Fruit fly (Drosophila melanogaster) whole organism, embryonic: ENCODE measurements around the gene CG43779.

Experiments used
- Atf3 ChIP-seq: fragments of 200-800 bp; sonication (Bioruptor generic); optimal IDR thresholded peaks from 3 replicates; lab custom pipeline; 2016; ENCODE audit warnings: missing biosample characterization, missing genetic modification characterization
- CG10959 ChIP-seq: fragments of 200-800 bp; sonication (Bioruptor generic); IDR thresholded peaks from 2 replicates; pipeline ENCODE4 v1.3.6; 2022; ENCODE audit warnings: missing biosample characterization, missing genetic modification characterization
- CG10979 ChIP-seq: fragments of 200-800 bp; sonication (Bioruptor generic); optimal IDR thresholded peaks from 2 replicates; lab custom pipeline; 2018; ENCODE audit warnings: missing biosample characterization, mild to moderate bottlenecking, missing genetic modification characterization, moderate library complexity
- CG12299 ChIP-seq: fragments of 200-800 bp; sonication (Bioruptor generic); optimal IDR thresholded peaks from 2 replicates; lab custom pipeline; 2018; ENCODE audit warnings: missing biosample characterization, mild to moderate bottlenecking, missing genetic modification characterization
- CG1233 ChIP-seq: fragments of 200-800 bp; sonication (Bioruptor generic); optimal IDR thresholded peaks from 4 replicates; lab custom pipeline; 2018; ENCODE audit warnings: missing biosample characterization, mild to moderate bottlenecking, missing genetic modification characterization
- CG14050 ChIP-seq: fragments of 200-800 bp; sonication (Bioruptor generic); IDR thresholded peaks from 3 replicates; pipeline ENCODE4 v1.3.6; 2022; ENCODE audit warnings: missing biosample characterization, missing genetic modification characterization
- CG15073 ChIP-seq: fragments of 200-800 bp; sonication (Bioruptor generic); optimal IDR thresholded peaks from 2 replicates; lab custom pipeline; 2016; ENCODE audit warnings: missing biosample characterization, missing genetic modification characterization
- CG17328 ChIP-seq: fragments of 200-800 bp; sonication (Bioruptor generic); IDR thresholded peaks from 2 replicates; pipeline ENCODE4 v1.3.6; 2022; ENCODE audit warnings: missing biosample characterization, missing genetic modification characterization
- CG17359 ChIP-seq: fragments of 200-800 bp; sonication (Bioruptor generic); optimal IDR thresholded peaks from 3 replicates; lab custom pipeline; 2018; ENCODE audit warnings: missing biosample characterization, mild to moderate bottlenecking, missing genetic modification characterization, moderate library complexity
- CG18476 ChIP-seq: fragments of 200-800 bp; sonication (Bioruptor generic); optimal IDR thresholded peaks from 2 replicates; lab custom pipeline; 2016; ENCODE audit warnings: missing biosample characterization, mild to moderate bottlenecking, missing genetic modification characterization
- CG30431 ChIP-seq: fragments of 200-800 bp; sonication (Bioruptor generic); optimal IDR thresholded peaks from 2 replicates; lab custom pipeline; 2017; ENCODE audit warnings: missing biosample characterization, missing genetic modification characterization
- CG3065 ChIP-seq: fragments of 200-800 bp; sonication (Bioruptor generic); optimal IDR thresholded peaks from 2 replicates; lab custom pipeline; 2016; ENCODE audit warnings: missing biosample characterization, missing genetic modification characterization
- CG3847 ChIP-seq: fragments of 200-800 bp; sonication (Bioruptor generic); IDR thresholded peaks from 2 replicates; pipeline ENCODE4 v1.3.6; 2022; ENCODE audit warnings: missing biosample characterization, missing genetic modification characterization
- CG4617 ChIP-seq: fragments of 200-800 bp; sonication (Bioruptor generic); optimal IDR thresholded peaks from 3 replicates; lab custom pipeline; 2016; ENCODE audit warnings: missing biosample characterization, missing genetic modification characterization, borderline replicate concordance
- CG6765 ChIP-seq: fragments of 200-800 bp; sonication (Bioruptor generic); optimal IDR thresholded peaks from 3 replicates; lab custom pipeline; 2017; ENCODE audit warnings: missing biosample characterization, mild to moderate bottlenecking, missing genetic modification characterization
- CG7357 ChIP-seq: fragments of 200-800 bp; sonication (Bioruptor generic); IDR thresholded peaks from 3 replicates; pipeline ENCODE4 v1.3.6; 2022; ENCODE audit warnings: missing biosample characterization, missing genetic modification characterization
- CG7839 ChIP-seq: fragments of 200-800 bp; sonication (Bioruptor generic); optimal IDR thresholded peaks from 3 replicates; lab custom pipeline; 2018; ENCODE audit warnings: missing biosample characterization, mild to moderate bottlenecking, missing genetic modification characterization, moderate library complexity
- CG8089 ChIP-seq: fragments of 200-800 bp; sonication (Bioruptor generic); optimal IDR thresholded peaks from 3 replicates; lab custom pipeline; 2016; ENCODE audit warnings: missing biosample characterization, missing genetic modification characterization
- CG8388 ChIP-seq: fragments of 200-800 bp; sonication (Bioruptor generic); optimal IDR thresholded peaks from 2 replicates; lab custom pipeline; 2019; ENCODE audit warnings: missing biosample characterization, mild to moderate bottlenecking, missing genetic modification characterization, moderate library complexity
- CG9437 ChIP-seq: fragments of 200-800 bp; sonication (Bioruptor generic); optimal IDR thresholded peaks from 2 replicates; lab custom pipeline; 2018; ENCODE audit warnings: missing biosample characterization, mild to moderate bottlenecking, missing genetic modification characterization
- CG9817 ChIP-seq: fragments of 200-800 bp; sonication (Bioruptor generic); optimal IDR thresholded peaks from 2 replicates; lab custom pipeline; 2018; ENCODE audit warnings: missing biosample characterization, mild to moderate bottlenecking, missing genetic modification characterization, moderate library complexity
- Dip2 ChIP-seq: fragments of 200-800 bp; sonication (Bioruptor generic); IDR thresholded peaks from 2 replicates; pipeline ENCODE4 v1.3.6; 2022; ENCODE audit warnings: missing biosample characterization, missing genetic modification characterization
- Dip3 ChIP-seq: fragments of 200-800 bp; sonication (Bioruptor generic); optimal IDR thresholded peaks from 3 replicates; lab custom pipeline; 2016; ENCODE audit warnings: missing biosample characterization, missing genetic modification characterization
- Dp ChIP-seq: fragments of 200-800 bp; sonication (Bioruptor generic); optimal IDR thresholded peaks from 2 replicates; lab custom pipeline; 2018; ENCODE audit warnings: missing biosample characterization, mild to moderate bottlenecking, missing genetic modification characterization, moderate library complexity
- E2f2 ChIP-seq: fragments of 200-800 bp; sonication (Bioruptor generic); IDR thresholded peaks from 2 replicates; pipeline ENCODE4 v1.3.6; 2022; ENCODE audit warnings: missing biosample characterization, missing genetic modification characterization
- Fer2 ChIP-seq: fragments of 200-800 bp; sonication (Bioruptor generic); optimal IDR thresholded peaks from 2 replicates; lab custom pipeline; 2018; ENCODE audit warnings: missing biosample characterization, mild to moderate bottlenecking, missing genetic modification characterization, moderate library complexity
- Gug ChIP-seq: fragments of 200-800 bp; sonication (Bioruptor generic); IDR thresholded peaks from 4 replicates; pipeline ENCODE4 v1.3.6; 2022; ENCODE audit warnings: missing biosample characterization, missing genetic modification characterization
- Hey ChIP-seq: fragments of 200-800 bp; sonication (Bioruptor generic); optimal IDR thresholded peaks from 3 replicates; lab custom pipeline; 2018; ENCODE audit warnings: missing biosample characterization, mild to moderate bottlenecking, missing genetic modification characterization
- Hmx ChIP-seq: fragments of 200-800 bp; sonication (Bioruptor generic); optimal IDR thresholded peaks from 2 replicates; lab custom pipeline; 2016; ENCODE audit warnings: missing biosample characterization, missing genetic modification characterization
- Hsf ChIP-seq: fragments of 200-800 bp; sonication (Bioruptor generic); optimal IDR thresholded peaks from 3 replicates; lab custom pipeline; 2016; ENCODE audit warnings: missing biosample characterization, missing genetic modification characterization
- Optix ChIP-seq: fragments of 200-800 bp; sonication (Bioruptor generic); IDR thresholded peaks from 3 replicates; pipeline ENCODE4 v1.3.6; 2022; ENCODE audit warnings: missing biosample characterization, missing genetic modification characterization
- Sin3A ChIP-seq: fragments of >200 bp; optimal IDR thresholded peaks from 2 replicates; lab custom pipeline; 2018
- bab2 ChIP-seq: fragments of 200-800 bp; sonication (Bioruptor generic); optimal IDR thresholded peaks from 2 replicates; lab custom pipeline; 2016; ENCODE audit warnings: missing biosample characterization, missing genetic modification characterization
- bbx ChIP-seq: fragments of 200-800 bp; sonication (Bioruptor generic); IDR thresholded peaks from 2 replicates; pipeline ENCODE4 v1.3.6; 2022; ENCODE audit warnings: missing biosample characterization, missing genetic modification characterization; ENCODE audit not compliant: partially characterized antibody
- en ChIP-seq: fragments of 200-800 bp; sonication (Bioruptor generic); optimal IDR thresholded peaks from 2 replicates; lab custom pipeline; 2016; ENCODE audit warnings: missing biosample characterization, missing genetic modification characterization
- esg ChIP-seq: fragments of 200-800 bp; sonication (Bioruptor generic); conservative IDR thresholded peaks from 2 replicates; pipeline ENCODE4 v1.3.6; 2022; ENCODE audit warnings: missing biosample characterization, missing genetic modification characterization
- gsb ChIP-seq: fragments of 200-800 bp; sonication (Bioruptor generic); IDR thresholded peaks from 2 replicates; pipeline ENCODE4 v1.3.6; 2022; ENCODE audit warnings: missing biosample characterization, missing genetic modification characterization
- ham ChIP-seq: fragments of 200-800 bp; sonication (Bioruptor generic); IDR thresholded peaks from 2 replicates; pipeline ENCODE4 v1.3.6; 2022; ENCODE audit warnings: missing biosample characterization, missing genetic modification characterization
- hbn ChIP-seq: fragments of 200-800 bp; sonication (Bioruptor generic); IDR thresholded peaks from 2 replicates; pipeline ENCODE4 v1.3.6; 2022; ENCODE audit warnings: missing biosample characterization, missing genetic modification characterization; ENCODE audit not compliant: partially characterized antibody
- hth ChIP-seq: fragments of >200 bp; optimal IDR thresholded peaks from 2 replicates; lab custom pipeline; 2017; ENCODE audit warnings: inconsistent platforms
- ind ChIP-seq: fragments of 200-800 bp; sonication (Bioruptor generic); optimal IDR thresholded peaks from 3 replicates; lab custom pipeline; 2016; ENCODE audit warnings: missing biosample characterization, missing genetic modification characterization
- jing ChIP-seq: fragments of 200-800 bp; sonication (Bioruptor generic); optimal IDR thresholded peaks from 2 replicates; lab custom pipeline; 2018; ENCODE audit warnings: missing biosample characterization, mild to moderate bottlenecking, missing genetic modification characterization
- knrl ChIP-seq: fragments of 200-800 bp; sonication (Bioruptor generic); IDR thresholded peaks from 3 replicates; pipeline ENCODE4 v1.3.6; 2022; ENCODE audit warnings: missing biosample characterization, missing genetic modification characterization; ENCODE audit not compliant: partially characterized antibody
- luna ChIP-seq: fragments of 200-800 bp; sonication (Bioruptor generic); optimal IDR thresholded peaks from 2 replicates; lab custom pipeline; 2016; ENCODE audit warnings: missing biosample characterization, missing genetic modification characterization
- nerfin-1 ChIP-seq: fragments of 200-800 bp; sonication (Bioruptor generic); optimal IDR thresholded peaks from 3 replicates; lab custom pipeline; 2019; ENCODE audit warnings: missing biosample characterization, mild to moderate bottlenecking, missing genetic modification characterization, moderate library complexity
- org-1 ChIP-seq: fragments of 200-800 bp; sonication (Bioruptor generic); optimal IDR thresholded peaks from 2 replicates; lab custom pipeline; 2017; ENCODE audit warnings: missing biosample characterization, missing genetic modification characterization
- sens-2 ChIP-seq: fragments of 200-800 bp; sonication (Bioruptor generic); IDR thresholded peaks from 2 replicates; pipeline ENCODE4 v1.3.6; 2022; ENCODE audit warnings: missing biosample characterization, missing genetic modification characterization
- shn ChIP-seq: fragments of 200-800 bp; sonication (Bioruptor generic); optimal IDR thresholded peaks from 3 replicates; lab custom pipeline; 2016; ENCODE audit warnings: missing biosample characterization, missing genetic modification characterization
- slbo ChIP-seq: fragments of 200-800 bp; sonication (Bioruptor generic); IDR thresholded peaks from 2 replicates; pipeline ENCODE4 v1.3.6; 2022; ENCODE audit warnings: missing biosample characterization, missing genetic modification characterization
- sr ChIP-seq: fragments of 200-800 bp; sonication (Bioruptor generic); IDR thresholded peaks from 3 replicates; pipeline ENCODE4 v1.3.6; 2022; ENCODE audit warnings: missing biosample characterization, missing genetic modification characterization
- usp ChIP-seq: fragments of >200 bp; optimal IDR thresholded peaks from 2 replicates; lab custom pipeline; 2017; ENCODE audit warnings: missing biosample characterization, missing genetic modification characterization
- wdn ChIP-seq: fragments of 200-800 bp; sonication (Bioruptor generic); IDR thresholded peaks from 2 replicates; pipeline ENCODE4 v1.3.6; 2022; ENCODE audit warnings: missing biosample characterization, missing genetic modification characterization
- zen ChIP-seq: fragments of 200-800 bp; sonication (Bioruptor generic); optimal IDR thresholded peaks from 3 replicates; lab custom pipeline; 2018; ENCODE audit warnings: missing biosample characterization, mild to moderate bottlenecking, missing genetic modification characterization, moderate library complexity

CG43779 gene

DNA sequence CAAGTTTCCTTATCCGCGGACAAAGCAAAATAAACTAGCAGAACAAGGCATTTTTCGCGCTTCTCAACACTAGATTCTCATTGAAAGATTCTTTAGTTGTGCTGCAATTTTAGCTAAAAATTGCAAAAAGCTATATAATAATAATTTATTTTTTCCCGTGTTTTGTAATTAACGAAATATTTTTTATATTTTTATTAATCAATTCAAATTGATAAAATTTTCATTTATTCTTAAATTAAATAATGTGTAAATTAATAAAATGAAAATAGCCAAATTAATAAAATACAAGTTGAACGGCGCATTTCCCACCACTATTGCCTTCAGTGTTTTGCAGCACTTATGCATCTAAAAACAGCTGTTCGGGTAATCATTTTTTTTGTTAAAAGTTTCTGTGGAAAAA lies 20.1 kb downstream of the CG43779 start, which contains the start of the genes Drep4 and Uvrag (continued):
- TF ChIP-seq CG7357 (GFP tag; lab: Robert Waterston, UW) (0 out of 3 replicates have a peak, but pooled peaks have one; percentile 22), zen (tag; lab: Kevin White, UChicago) (peak; percentile 75), sens-2 (GFP tag; lab: Robert Waterston, UW) (no peak), CG7839 (tag; lab: Kevin White, UChicago) (no peak), CG8089 (GFP tag; lab: Kevin White, UChicago) (no peak), bbx (GFP tag; lab: Robert Waterston, UW) (no peak), CG6765 (GFP tag; lab: Kevin White, UChicago) (peak; percentile 35), CG9437 (peak; percentile 62), bab2 (GFP tag; lab: Kevin White, UChicago) (peak; percentile 32), CG18476 (no peak), Fer2 (tag; lab: Kevin White, UChicago) (peak; percentile 62), ind (peak; percentile 72), knrl (no peak; the same call in 2 of the 3 replicates), hbn (GFP tag; lab: Robert Waterston, UW) (no peak), luna (no peak), CG3847 (GFP tag; lab: Robert Waterston, UW) (peak; percentile 85), Hsf (GFP tag; lab: Kevin White, UChicago) (no peak), esg (GFP tag; lab: Robert Waterston, UW) (peak; percentile 32; the same call in 1 of the 2 replicates), gsb (no peak), ham (GFP tag; lab: Robert Waterston, UW) (no peak), CG10959 (GFP tag; lab: Robert Waterston, UW) (no peak), CG17359 (tag; lab: Kevin White, UChicago) (no peak), Optix (GFP tag; lab: Robert Waterston, UW) (no peak), CG10979 (tag; lab: Kevin White, UChicago) (peak; percentile 68), Sin3A (lab: Kevin White, UChicago) (no peak), shn (no peak), CG9817 (tag; lab: Kevin White, UChicago) (peak; percentile 71), Dip3 (GFP tag; lab: Kevin White, UChicago) (peak; percentile 33), Gug (GFP tag; lab: Robert Waterston, UW) (no peak), hth (lab: Kevin White, UChicago) (no peak), CG14050 (GFP tag; lab: Robert Waterston, UW) (no peak), CG12299 (tag; lab: Kevin White, UChicago) (peak; percentile 59), CG17328 (GFP tag; lab: Robert Waterston, UW) (no peak), wdn (GFP tag; lab: Robert Waterston, UW) (no peak), nerfin-1 (no peak), Hey (tag; lab: Kevin White, UChicago) (no peak), CG30431 (GFP tag; lab: Kevin White, UChicago) (peak; percentile 17), slbo (GFP tag; lab: Robert Waterston, UW) (peak; percentile 83), org-1 (GFP tag; lab: Kevin White, UChicago) (no peak), CG1233 (peak; percentile 39), CG3065 (GFP tag; lab: Kevin White, UChicago) (peak; percentile 27), usp (GFP tag; lab: Kevin White, UChicago) (no peak), E2f2 (no peak), sr (GFP tag; lab: Robert Waterston, UW) (no peak), Dp (GFP tag; lab: Kevin White, UChicago) (no peak), Atf3 (no peak), CG15073 (GFP tag; lab: Kevin White, UChicago) (no peak), Dip2 (no peak), jing (GFP tag; lab: Kevin White, UChicago) (no peak), CG8388 (GFP tag; lab: Kevin White, UChicago) (peak; percentile 50), en (GFP tag; lab: Kevin White, UChicago) (no peak), CG4617 (GFP tag; lab: Kevin White, UChicago) (peak; percentile 49), Hmx (no peak)
